Worm (Caenorhabditis elegans): ENCODE measurements around the gene mrpl-37.

DNA sequence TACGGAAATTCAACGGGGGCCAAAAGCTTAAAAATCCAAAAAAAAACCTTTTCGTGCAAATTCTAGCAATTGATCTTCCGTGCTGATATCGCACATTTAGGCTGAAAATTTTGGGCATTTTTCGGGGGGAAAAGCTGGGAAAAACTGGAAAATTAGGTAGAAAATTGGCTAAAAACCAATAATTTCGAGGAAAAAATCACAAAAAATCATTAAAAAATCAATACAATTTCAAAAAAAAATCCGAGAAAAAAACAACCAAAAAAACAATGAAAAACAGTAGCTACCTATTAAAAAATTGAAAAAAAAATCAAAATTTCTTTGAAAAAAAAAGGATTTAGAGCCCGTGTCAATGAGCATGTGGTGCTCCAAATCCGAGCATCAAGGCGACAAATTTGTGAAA, 7.0 kb downstream of the mrpl-37 start, which contains the start of gene Y48E1B.3:
- TF ChIP-seq sea-2 (GFP tag; optimal IDR thresholded peaks at IDR 0.05), result no peak
- TF ChIP-seq R02D3.7 (tag; optimal IDR thresholded peaks at IDR 0.05), result no peak
- TF ChIP-seq nhr-76 (tag; optimal IDR thresholded peaks at IDR 0.05), result no peak

Measured in whole organism, L3 larva.